Worm (Caenorhabditis elegans) whole organism, late embryonic: Measurements from ENCODE around the gene abts-2.
A peak's percentile ranks its signal among the peaks of the same experiment; 100 is the strongest.

ENCODE experiments used
- C08G9.2 ChIP-seq: sonication (generic microtip); optimal IDR thresholded peaks from 2 replicates; lab custom pipeline; 2016; ENCODE audit warnings: mild to moderate bottlenecking, missing genetic modification characterization, moderate library complexity, missing compliant biosample characterization
- C38D4.7 ChIP-seq: fragments of 200-800 bp; sonication (Bioruptor generic); optimal IDR thresholded peaks from 2 replicates; lab custom pipeline; 2018; ENCODE audit warnings: mild to moderate bottlenecking, missing genetic modification characterization, moderate library complexity, missing compliant biosample characterization
- K09A11.1 ChIP-seq: sonication (generic microtip); optimal IDR thresholded peaks from 2 replicates; lab custom pipeline; 2017; ENCODE audit warnings: antibody characterized with exemption, mild to moderate bottlenecking, missing genetic modification characterization, missing compliant biosample characterization; ENCODE audit not compliant: insufficient read depth
- Y22D7AL.16 ChIP-seq: sonication (generic microtip); optimal IDR thresholded peaks from 2 replicates; lab custom pipeline; 2016; ENCODE audit warnings: missing genetic modification characterization, missing compliant biosample characterization
- ahr-1 ChIP-seq: sonication (generic microtip); optimal IDR thresholded peaks from 2 replicates; lab custom pipeline; 2016; ENCODE audit warnings: missing genetic modification characterization, missing compliant biosample characterization
- ceh-18 ChIP-seq: sonication (generic microtip); optimal IDR thresholded peaks from 2 replicates; lab custom pipeline; 2016; ENCODE audit warnings: missing genetic modification characterization, missing compliant biosample characterization
- ceh-22 ChIP-seq: sonication (generic microtip); optimal IDR thresholded peaks from 2 replicates; lab custom pipeline; 2017; ENCODE audit warnings: missing biosample characterization, missing genetic modification characterization
- ceh-31 ChIP-seq: sonication (generic microtip); optimal IDR thresholded peaks from 2 replicates; lab custom pipeline; 2016; ENCODE audit warnings: missing genetic modification characterization, missing compliant biosample characterization
- ceh-45 ChIP-seq: fragments of 200-800 bp; sonication (Bioruptor generic); IDR thresholded peaks from 2 replicates; pipeline ENCODE4 v1.3.6; 2022; ENCODE audit warnings: missing genetic modification reagents, missing genetic modification characterization, missing compliant biosample characterization
- elt-2 ChIP-seq: sonication (generic microtip); optimal IDR thresholded peaks from 2 replicates; lab custom pipeline; 2016; ENCODE audit warnings: missing genetic modification reagents, missing genetic modification characterization, missing compliant biosample characterization
- elt-4 ChIP-seq: sonication (generic microtip); optimal IDR thresholded peaks from 2 replicates; lab custom pipeline; 2016; ENCODE audit warnings: missing genetic modification characterization, missing compliant biosample characterization
- ets-4 ChIP-seq: sonication (generic microtip); optimal IDR thresholded peaks from 2 replicates; lab custom pipeline; 2016; ENCODE audit warnings: missing genetic modification characterization, missing compliant biosample characterization
- fax-1 ChIP-seq: sonication (generic microtip); optimal IDR thresholded peaks from 2 replicates; lab custom pipeline; 2016; ENCODE audit warnings: missing genotype, missing genetic modification characterization, missing compliant biosample characterization
- fkh-6 ChIP-seq: sonication (generic microtip); optimal IDR thresholded peaks from 2 replicates; lab custom pipeline; 2016; ENCODE audit warnings: missing genetic modification characterization, missing compliant biosample characterization
- hlh-30 ChIP-seq: sonication (generic microtip); optimal IDR thresholded peaks from 2 replicates; lab custom pipeline; 2017; ENCODE audit warnings: antibody characterized with exemption, missing genetic modification characterization, missing compliant biosample characterization; ENCODE audit not compliant: insufficient read depth
- lin-11 ChIP-seq: fragments of 200-800 bp; sonication (Bioruptor generic); optimal IDR thresholded peaks from 2 replicates; lab custom pipeline; 2018; ENCODE audit warnings: mild to moderate bottlenecking, missing genetic modification characterization, missing compliant biosample characterization
- madf-2 ChIP-seq: sonication (generic microtip); optimal IDR thresholded peaks from 2 replicates; lab custom pipeline; 2017; ENCODE audit warnings: missing genetic modification characterization, missing compliant biosample characterization
- mec-3 ChIP-seq: sonication (generic microtip); optimal IDR thresholded peaks from 2 replicates; lab custom pipeline; 2016; ENCODE audit warnings: borderline replicate concordance, missing genetic modification characterization, missing compliant biosample characterization
- nfya-1 ChIP-seq: sonication (generic microtip); optimal IDR thresholded peaks from 2 replicates; lab custom pipeline; 2017; ENCODE audit warnings: missing genetic modification characterization, mild to moderate bottlenecking, missing compliant biosample characterization, antibody characterized with exemption, moderate library complexity
- nhr-11 ChIP-seq: fragments of 150-350 bp; optimal IDR thresholded peaks from 2 replicates; lab custom pipeline; 2014; ENCODE audit warnings: missing biosample characterization, missing genetic modification characterization
- pag-3 ChIP-seq: sonication (generic microtip); optimal IDR thresholded peaks from 2 replicates; lab custom pipeline; 2016; ENCODE audit warnings: missing compliant biosample characterization, missing genetic modification characterization, borderline replicate concordance
- pat-9 ChIP-seq: fragments of 200-800 bp; sonication (Bioruptor generic); optimal IDR thresholded peaks from 2 replicates; lab custom pipeline; 2018; ENCODE audit warnings: mild to moderate bottlenecking, missing genetic modification characterization, moderate library complexity, missing compliant biosample characterization
- pha-4 ChIP-seq: fragments of 150-350 bp; optimal IDR thresholded peaks from 2 replicates; lab custom pipeline; 2018; ENCODE audit warnings: missing biosample characterization, missing genetic modification reagents, missing genetic modification characterization
- pqm-1 ChIP-seq: sonication (generic microtip); optimal IDR thresholded peaks from 2 replicates; lab custom pipeline; 2016; ENCODE audit warnings: missing genetic modification characterization, missing compliant biosample characterization
- ref-2 ChIP-seq: sonication (generic microtip); optimal IDR thresholded peaks from 2 replicates; lab custom pipeline; 2016; ENCODE audit warnings: missing genetic modification characterization, missing compliant biosample characterization
- rnt-1 ChIP-seq: sonication (generic microtip); optimal IDR thresholded peaks from 2 replicates; lab custom pipeline; 2016; ENCODE audit warnings: missing genetic modification characterization, missing compliant biosample characterization
- sdc-2 ChIP-seq: sonication (generic microtip); optimal IDR thresholded peaks from 2 replicates; lab custom pipeline; 2016; ENCODE audit warnings: missing genotype, missing genetic modification characterization, missing compliant biosample characterization
- sox-2 ChIP-seq: fragments of 200-800 bp; sonication (Bioruptor generic); IDR thresholded peaks from 2 replicates; pipeline ENCODE4 v1.3.6; 2022; ENCODE audit warnings: missing genetic modification reagents, missing genetic modification characterization, missing compliant biosample characterization
- sox-4 ChIP-seq: sonication (generic microtip); optimal IDR thresholded peaks from 2 replicates; lab custom pipeline; 2017; ENCODE audit warnings: mild to moderate bottlenecking, missing genetic modification characterization, inconsistent platforms, missing compliant biosample characterization
- tbx-2 ChIP-seq: sonication (generic microtip); optimal IDR thresholded peaks from 2 replicates; lab custom pipeline; 2016; ENCODE audit warnings: missing genetic modification characterization, missing compliant biosample characterization
- unc-3 ChIP-seq, 2 experiments: fragments of 200-800 bp in 1 of 2; sonication (Bioruptor generic) in 1 of 2; sonication (generic microtip) in 1 of 2; conservative IDR thresholded peaks in 1 of 2; optimal IDR thresholded peaks in 1 of 2; 2 replicates each; pipeline versions ENCODE4 v1.3.6 to Lab custom; 2016 to 2022; ENCODE audit warnings: missing compliant biosample characterization in 2 of 2, missing genetic modification characterization in 2 of 2, missing genetic modification reagents in 1 of 2
- unc-42 ChIP-seq: sonication (generic microtip); optimal IDR thresholded peaks from 2 replicates; lab custom pipeline; 2016; ENCODE audit warnings: missing genotype, missing genetic modification characterization, missing compliant biosample characterization
- unc-55 ChIP-seq: sonication (generic microtip); optimal IDR thresholded peaks from 2 replicates; lab custom pipeline; 2017; ENCODE audit warnings: missing biosample characterization, missing genetic modification reagents, missing genetic modification characterization
- unc-86 ChIP-seq: sonication (generic microtip); optimal IDR thresholded peaks from 2 replicates; lab custom pipeline; 2016; ENCODE audit warnings: missing genetic modification characterization, missing compliant biosample characterization
- ztf-16 ChIP-seq: sonication (generic microtip); optimal IDR thresholded peaks from 2 replicates; lab custom pipeline; 2017; ENCODE audit warnings: missing genetic modification characterization, missing compliant biosample characterization

Gene abts-2

ce11 chrX:11605766-11606490 is 20.5 kb downstream of the abts-2 start (continued):
- peak; percentile 91 for TF ChIP-seq ets-4 (tag; lab: Kevin White, UChicago)
- TF ChIP-seq C08G9.2 = peak; percentile 60
- peak; percentile 93 for TF ChIP-seq pag-3 (tag; lab: Kevin White, UChicago)
- peak; percentile 99 for TF ChIP-seq ztf-16 (tag; lab: Kevin White, UChicago)
- peak; percentile 87 for TF ChIP-seq ceh-22 (tag; lab: Kevin White, UChicago)
- TF ChIP-seq unc-86 (tag; lab: Kevin White, UChicago) = peak; percentile 99
- peak; percentile 53; the same call in 1 of the 2 replicates for TF ChIP-seq ceh-45
- peak; percentile 89 for TF ChIP-seq lin-11
- TF ChIP-seq rnt-1 (tag; lab: Kevin White, UChicago) = peak; percentile 100
- TF ChIP-seq nfya-1 (tag; lab: Kevin White, UChicago) = peak; percentile 95
- TF ChIP-seq sox-2 = peak; percentile 91
- TF ChIP-seq tbx-2 (tag; lab: Kevin White, UChicago) = peak; percentile 99
- peak; percentile 98 for TF ChIP-seq elt-2 (tag; lab: Kevin White, UChicago)
- peak; percentile 97 for TF ChIP-seq unc-42 (tag; lab: Kevin White, UChicago)
- peak; percentile 82 for TF ChIP-seq ahr-1 (tag; lab: Kevin White, UChicago)
- peak; percentile 23 for TF ChIP-seq mec-3
- peak; percentile 92 for TF ChIP-seq C38D4.7 (GFP tag; lab: Kevin White, UChicago)
- no peak for TF ChIP-seq unc-55
- TF ChIP-seq sdc-2 = peak; percentile 90
- TF ChIP-seq sox-4 (tag; lab: Kevin White, UChicago) = peak; percentile 92
- peak; percentile 96 for TF ChIP-seq K09A11.1 (tag; lab: Kevin White, UChicago)
- peak; percentile 71 for TF ChIP-seq fax-1 (tag; lab: Kevin White, UChicago)

DNA sequence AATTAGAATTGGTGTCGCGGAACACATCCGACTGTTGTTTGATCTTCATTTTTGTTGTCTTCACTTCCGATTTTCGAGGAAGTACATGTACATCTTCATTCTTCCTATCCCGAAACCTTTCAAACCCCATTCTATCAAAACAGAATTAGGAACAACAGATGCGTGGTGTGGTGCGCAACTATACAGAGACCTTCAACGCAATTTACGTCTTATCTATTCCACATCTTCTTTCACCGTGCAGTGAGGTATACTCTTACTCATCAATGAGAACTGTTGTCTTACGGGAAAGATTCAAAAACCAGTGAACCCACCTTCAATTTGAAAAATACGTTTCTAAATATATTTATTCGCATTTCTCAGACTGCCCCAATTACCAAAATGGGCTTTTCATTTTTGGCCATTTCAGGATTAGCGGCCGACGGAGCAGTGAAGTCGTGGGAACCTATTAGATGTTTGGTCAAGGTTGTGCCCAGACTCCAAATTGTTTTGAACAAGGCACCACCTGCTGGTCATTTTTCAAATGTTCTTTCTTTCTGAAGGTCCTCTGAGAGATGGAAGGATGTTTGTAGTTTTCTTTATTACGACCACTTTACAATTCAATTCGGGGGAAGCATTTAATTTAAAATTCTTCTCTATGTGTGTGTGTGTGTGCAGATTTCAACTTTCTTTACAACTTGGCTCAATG is 21.5 kb downstream of the abts-2 start:
- TF ChIP-seq unc-3 (GFP tag; conservative IDR thresholded peaks at IDR 0.05; lab: Robert Waterston, UW) = no peak
- TF ChIP-seq unc-3 (tag; optimal IDR thresholded peaks at IDR 0.05; lab: Kevin White, UChicago) = no peak
- no peak for TF ChIP-seq sox-2
- no peak for TF ChIP-seq nhr-11 (tag; lab: Kevin White, UChicago)
- no peak for TF ChIP-seq madf-2 (tag; lab: Kevin White, UChicago)
- no peak for TF ChIP-seq ceh-18 (tag; lab: Kevin White, UChicago)
- TF ChIP-seq hlh-30 = no peak
- TF ChIP-seq pqm-1 = no peak
- no peak for TF ChIP-seq pha-4
- TF ChIP-seq Y22D7AL.16 (tag; lab: Kevin White, UChicago) = no peak
- no peak for TF ChIP-seq fkh-6 (tag; lab: Kevin White, UChicago)
- TF ChIP-seq mec-3 = no peak
- no peak for TF ChIP-seq elt-4
- TF ChIP-seq pat-9 (tag; lab: Kevin White, UChicago) = no peak
- TF ChIP-seq ref-2 (tag; lab: Kevin White, UChicago) = no peak

DNA sequence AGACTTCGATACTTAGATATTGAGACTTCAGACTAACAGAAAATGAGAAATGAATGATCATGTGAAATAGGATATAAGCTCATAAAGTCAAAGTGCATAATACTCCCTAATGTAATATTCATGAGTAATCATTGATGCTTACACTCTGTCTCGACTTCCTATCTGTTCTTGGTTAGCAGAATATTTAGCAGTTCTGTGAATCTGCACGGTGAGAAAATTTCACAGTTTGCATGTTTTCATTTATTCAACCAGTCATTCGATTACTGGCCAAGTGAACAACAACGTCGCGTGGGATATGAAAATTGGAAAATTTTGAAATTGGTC is 22.0 kb downstream of the abts-2 start:
- TF ChIP-seq tbx-2 (tag; lab: Kevin White, UChicago) (no peak), unc-42 (tag; lab: Kevin White, UChicago) (peak; percentile 14), ceh-31 (tag; lab: Kevin White, UChicago) (peak; percentile 26)
